Fruit fly (Drosophila melanogaster) whole organism, embryonic: ENCODE results near the gene Idh3a.

ENCODE experiments used
- BEAF-32 ChIP-seq: fragments of 200-800 bp; sonication (Bioruptor generic); optimal IDR thresholded peaks from 3 replicates; lab custom pipeline; 2017; ENCODE audit warnings: missing biosample characterization, missing genetic modification characterization, mild to moderate bottlenecking, moderate library complexity, missing genetic modification reagents
- CG11085 ChIP-seq: fragments of 200-800 bp; sonication (Bioruptor generic); IDR thresholded peaks from 2 replicates; pipeline ENCODE4 v1.3.6; 2022; ENCODE audit warnings: missing biosample characterization, missing genetic modification characterization
- CG12659 ChIP-seq: fragments of 200-800 bp; sonication (Bioruptor generic); optimal IDR thresholded peaks from 3 replicates; lab custom pipeline; 2017; ENCODE audit warnings: mild to moderate bottlenecking, missing biosample characterization, missing genetic modification reagents, missing genetic modification characterization
- CG15514 ChIP-seq: fragments of 200-800 bp; sonication (Bioruptor generic); optimal IDR thresholded peaks from 3 replicates; lab custom pipeline; 2017; ENCODE audit warnings: missing biosample characterization, missing genetic modification characterization, mild to moderate bottlenecking, moderate library complexity, missing genetic modification reagents
- CG17186 ChIP-seq: fragments of 200-800 bp; sonication (Bioruptor generic); optimal IDR thresholded peaks from 3 replicates; lab custom pipeline; 2017; ENCODE audit warnings: missing biosample characterization, missing genetic modification reagents, missing genetic modification characterization
- CG2120 ChIP-seq: fragments of 200-800 bp; sonication (Bioruptor generic); optimal IDR thresholded peaks from 3 replicates; lab custom pipeline; 2016; ENCODE audit warnings: missing biosample characterization, missing genetic modification characterization
- CG2712 ChIP-seq: fragments of 200-800 bp; optimal IDR thresholded peaks from 3 replicates; lab custom pipeline; 2019; ENCODE audit warnings: missing biosample characterization, mild to moderate bottlenecking, missing genetic modification characterization, moderate library complexity
- CG30020 ChIP-seq: fragments of 200-800 bp; optimal IDR thresholded peaks from 2 replicates; lab custom pipeline; 2019; ENCODE audit warnings: missing biosample characterization, mild to moderate bottlenecking, missing genetic modification characterization, moderate library complexity
- CG32532 ChIP-seq: fragments of 200-800 bp; sonication (Bioruptor generic); IDR thresholded peaks from 2 replicates; pipeline ENCODE4 v1.3.6; 2022; ENCODE audit warnings: missing biosample characterization, missing genetic modification characterization
- CG34224 ChIP-seq: fragments of 200-800 bp; sonication (Bioruptor generic); IDR thresholded peaks from 3 replicates; pipeline ENCODE4 v1.3.6; 2022; ENCODE audit warnings: missing biosample characterization, missing genetic modification characterization; ENCODE audit not compliant: partially characterized antibody
- CG8478 ChIP-seq: fragments of >200 bp; optimal IDR thresholded peaks from 2 replicates; lab custom pipeline; 2018
- CHES-1-like ChIP-seq: fragments of 200-800 bp; sonication (Bioruptor generic); optimal IDR thresholded peaks from 2 replicates; lab custom pipeline; 2016; ENCODE audit warnings: missing biosample characterization, missing genetic modification characterization
- D ChIP-seq, 2 experiments: fragments of 200-800 bp in 1 of 2; fragments of >200 bp in 1 of 2; sonication (Bioruptor generic) in 1 of 2; optimal IDR thresholded peaks; 2 replicates in 1 of 2; 3 replicates in 1 of 2; lab custom pipeline; 2017; ENCODE audit warnings: mild to moderate bottlenecking in 1 of 2, missing biosample characterization in 1 of 2, missing genetic modification characterization in 1 of 2, missing genetic modification reagents in 1 of 2
- Dip2 ChIP-seq: fragments of 200-800 bp; sonication (Bioruptor generic); IDR thresholded peaks from 2 replicates; pipeline ENCODE4 v1.3.6; 2022; ENCODE audit warnings: missing biosample characterization, missing genetic modification characterization
- Dref ChIP-seq: fragments of 200-800 bp; sonication (Bioruptor generic); IDR thresholded peaks from 2 replicates; pipeline ENCODE4 v1.3.6; 2022; ENCODE audit warnings: missing biosample characterization, missing genetic modification characterization
- Drgx ChIP-seq: fragments of 200-800 bp; sonication (Bioruptor generic); IDR thresholded peaks from 2 replicates; pipeline ENCODE4 v1.3.6; 2022; ENCODE audit warnings: missing biosample characterization, missing genetic modification characterization
- E2f1 ChIP-seq: fragments of 200-800 bp; sonication (Bioruptor generic); IDR thresholded peaks from 2 replicates; pipeline ENCODE4 v1.3.6; 2022; ENCODE audit warnings: missing biosample characterization, missing genetic modification characterization
- Ets65A ChIP-seq: fragments of 200-800 bp; sonication (Bioruptor generic); peaks from one replicate; lab custom pipeline; 2016; ENCODE audit warnings: missing biosample characterization, missing genetic modification characterization
- HLH54F ChIP-seq: fragments of 200-800 bp; sonication (Bioruptor generic); optimal IDR thresholded peaks from 3 replicates; lab custom pipeline; 2016; ENCODE audit warnings: missing biosample characterization, missing genetic modification characterization
- MBD-R2 ChIP-seq: fragments of 200-800 bp; sonication (Bioruptor generic); IDR thresholded peaks from 2 replicates; pipeline ENCODE4 v1.3.6; 2022; ENCODE audit warnings: missing biosample characterization, missing genetic modification characterization
- Max ChIP-seq: fragments of 200-800 bp; sonication (Bioruptor generic); optimal IDR thresholded peaks from 2 replicates; lab custom pipeline; 2016; ENCODE audit warnings: missing biosample characterization, mild to moderate bottlenecking, missing genetic modification characterization
- Med ChIP-seq: fragments of 200-800 bp; sonication (Bioruptor generic); peaks from one replicate; lab custom pipeline; 2016; ENCODE audit warnings: missing biosample characterization, missing genetic modification characterization, mild to moderate bottlenecking, inconsistent platforms, moderate library complexity
- Myb ChIP-seq: fragments of 200-800 bp; sonication (Bioruptor generic); optimal IDR thresholded peaks from 2 replicates; lab custom pipeline; 2016; ENCODE audit warnings: missing biosample characterization, missing genetic modification characterization
- NK7.1 ChIP-seq: fragments of 200-800 bp; sonication (Bioruptor generic); optimal IDR thresholded peaks from 3 replicates; lab custom pipeline; 2016; ENCODE audit warnings: missing biosample characterization, missing genetic modification characterization
- Nf-YB ChIP-seq: fragments of 200-800 bp; sonication (Bioruptor generic); optimal IDR thresholded peaks from 3 replicates; lab custom pipeline; 2019; ENCODE audit warnings: missing biosample characterization, mild to moderate bottlenecking, missing genetic modification characterization, moderate library complexity
- NfI ChIP-seq: fragments of 200-800 bp; sonication (Bioruptor generic); optimal IDR thresholded peaks from 3 replicates; lab custom pipeline; 2018; ENCODE audit warnings: missing biosample characterization, mild to moderate bottlenecking, missing genetic modification characterization, moderate library complexity
- Scr ChIP-seq: fragments of 200-800 bp; sonication (Bioruptor generic); IDR thresholded peaks from 2 replicates; pipeline ENCODE4 v1.3.6; 2022; ENCODE audit warnings: missing biosample characterization, missing genetic modification characterization; ENCODE audit not compliant: partially characterized antibody
- Side ChIP-seq: fragments of 200-800 bp; sonication (Bioruptor generic); optimal IDR thresholded peaks from 2 replicates; lab custom pipeline; 2016; ENCODE audit warnings: missing biosample characterization, missing genetic modification characterization
- Sin3A ChIP-seq: fragments of >200 bp; optimal IDR thresholded peaks from 2 replicates; lab custom pipeline; 2018
- Sry-δ ChIP-seq: fragments of 200-800 bp; sonication (Bioruptor generic); optimal IDR thresholded peaks from 2 replicates; lab custom pipeline; 2016; ENCODE audit warnings: missing biosample characterization, missing genetic modification characterization
- YL-1 ChIP-seq: fragments of 200-800 bp; sonication (Bioruptor generic); optimal IDR thresholded peaks from 3 replicates; lab custom pipeline; 2017; ENCODE audit warnings: missing biosample characterization, mild to moderate bottlenecking, missing genetic modification characterization
- bsh ChIP-seq, 2 experiments: fragments of 200-800 bp; sonication (Bioruptor generic); optimal IDR thresholded peaks; 2 replicates each; lab custom pipeline; 2017 to 2018; ENCODE audit warnings: mild to moderate bottlenecking in 2 of 2, missing biosample characterization in 2 of 2, missing genetic modification characterization in 2 of 2, moderate library complexity in 1 of 2
- cg ChIP-seq: fragments of 200-800 bp; sonication (Bioruptor generic); optimal IDR thresholded peaks from 3 replicates; lab custom pipeline; 2019; ENCODE audit warnings: missing biosample characterization, mild to moderate bottlenecking, missing genetic modification characterization, moderate library complexity
- crp ChIP-seq, 2 experiments: fragments of 200-800 bp; sonication (Bioruptor generic); optimal IDR thresholded peaks; 2 replicates in 1 of 2; 3 replicates in 1 of 2; lab custom pipeline; 2017; ENCODE audit warnings: missing biosample characterization in 2 of 2, missing genetic modification characterization in 2 of 2, mild to moderate bottlenecking in 1 of 2, moderate library complexity in 1 of 2
- cwo ChIP-seq: fragments of 200-800 bp; sonication (Bioruptor generic); optimal IDR thresholded peaks from 3 replicates; lab custom pipeline; 2017; ENCODE audit warnings: missing biosample characterization, missing genetic modification characterization, mild to moderate bottlenecking, moderate library complexity, missing genetic modification reagents
- eve ChIP-seq, 2 experiments: fragments of >200 bp; optimal IDR thresholded peaks; 2 replicates each; lab custom pipeline; 2017; ENCODE audit warnings: missing biosample characterization in 2 of 2, missing genetic modification characterization in 2 of 2
- gro ChIP-seq: fragments of 200-800 bp; sonication (Bioruptor generic); optimal IDR thresholded peaks from 2 replicates; lab custom pipeline; 2016; ENCODE audit warnings: missing biosample characterization, missing genetic modification characterization
- nom ChIP-seq: fragments of 200-800 bp; sonication (Bioruptor generic); optimal IDR thresholded peaks from 2 replicates; lab custom pipeline; 2017; ENCODE audit warnings: missing biosample characterization, missing genetic modification characterization, mild to moderate bottlenecking, moderate library complexity, missing genetic modification reagents
- phol ChIP-seq: fragments of 200-800 bp; sonication (Bioruptor generic); optimal IDR thresholded peaks from 3 replicates; lab custom pipeline; 2018; ENCODE audit warnings: missing biosample characterization, mild to moderate bottlenecking, missing genetic modification characterization, moderate library complexity
- pzg ChIP-seq: fragments of 200-800 bp; sonication (Bioruptor generic); optimal IDR thresholded peaks from 3 replicates; lab custom pipeline; 2018; ENCODE audit warnings: missing biosample characterization, mild to moderate bottlenecking, missing genetic modification characterization, moderate library complexity
- trem ChIP-seq: fragments of 200-800 bp; optimal IDR thresholded peaks from 3 replicates; lab custom pipeline; 2019; ENCODE audit warnings: missing biosample characterization, mild to moderate bottlenecking, missing genetic modification characterization, moderate library complexity
- zen ChIP-seq: fragments of 200-800 bp; sonication (Bioruptor generic); optimal IDR thresholded peaks from 3 replicates; lab custom pipeline; 2018; ENCODE audit warnings: missing biosample characterization, mild to moderate bottlenecking, missing genetic modification characterization, moderate library complexity

The Idh3a gene

dm6 chrX:19491984-19492584 is 29.5 kb downstream of the Idh3a start, which contains the start of the genes pcm and ND-18 (continued):
- TF ChIP-seq CG17186 (GFP tag; lab: Kevin White, UChicago), result peak; percentile 41
- peak; percentile 65 for TF ChIP-seq BEAF-32 (GFP tag; lab: Kevin White, UChicago)
- no peak for TF ChIP-seq D (optimal IDR thresholded peaks at IDR 0.05; lab: Kevin White, UChicago)
- no peak for TF ChIP-seq D (GFP tag; optimal IDR thresholded peaks at IDR 0.05; lab: Kevin White, UChicago)
- no peak for TF ChIP-seq Dip2 (GFP tag; lab: Robert Waterston, UW)
- TF ChIP-seq cg (GFP tag; lab: Kevin White, UChicago), result no peak
- no peak for TF ChIP-seq gro (GFP tag; lab: Kevin White, UChicago)
- TF ChIP-seq eve (GFP tag; optimal IDR thresholded peaks at IDR 0.05; lab: Kevin White, UChicago), result no peak
- TF ChIP-seq CG2120 (GFP tag; lab: Kevin White, UChicago), result peak; percentile 4
- peak; percentile 79 for TF ChIP-seq MBD-R2 (GFP tag; lab: Robert Waterston, UW)
- no peak for TF ChIP-seq CG32532 (GFP tag; lab: Robert Waterston, UW)
- TF ChIP-seq pzg (GFP tag; lab: Kevin White, UChicago), result peak; percentile 64
- peak; percentile 90 for TF ChIP-seq Sin3A (lab: Kevin White, UChicago)
- no peak for TF ChIP-seq CHES-1-like
- TF ChIP-seq Sry-δ (GFP tag; lab: Kevin White, UChicago), result peak; percentile 64
- peak; percentile 1 for TF ChIP-seq trem (tag; lab: Kevin White, UChicago)
- peak; percentile 85 for TF ChIP-seq CG15514 (GFP tag; lab: Kevin White, UChicago)
- TF ChIP-seq CG34224 (GFP tag; lab: Robert Waterston, UW), result 0 out of 3 replicates have a peak, but pooled peaks have one; percentile 22
- TF ChIP-seq zen (tag; lab: Kevin White, UChicago), result peak; percentile 2
- TF ChIP-seq YL-1 (GFP tag; lab: Kevin White, UChicago), result peak; percentile 33
- TF ChIP-seq E2f1 (GFP tag; lab: Robert Waterston, UW), result no peak
- peak; percentile 39 for TF ChIP-seq CG12659 (GFP tag; lab: Kevin White, UChicago)
- TF ChIP-seq nom (GFP tag; lab: Kevin White, UChicago), result no peak
- peak; percentile 49 for TF ChIP-seq Dref (GFP tag; lab: Robert Waterston, UW)
- TF ChIP-seq NfI (GFP tag; lab: Kevin White, UChicago), result no peak
- TF ChIP-seq CG30020 (tag; lab: Kevin White, UChicago), result peak; percentile 23
- no peak for TF ChIP-seq CG8478 (lab: Kevin White, UChicago)
- TF ChIP-seq Nf-YB (GFP tag; lab: Kevin White, UChicago), result no peak
- no peak for TF ChIP-seq CG2712 (tag; lab: Kevin White, UChicago)
- TF ChIP-seq Med, result peak; percentile 61
- TF ChIP-seq crp (GFP tag; optimal IDR thresholded peaks at IDR 0.05; lab: Kevin White, UChicago), result peak; percentile 54 to 92
- TF ChIP-seq Scr (GFP tag; lab: Robert Waterston, UW), result 0 out of 2 replicates have a peak, but pooled peaks have one; percentile 19
- peak; percentile 62 for TF ChIP-seq Myb (GFP tag; lab: Kevin White, UChicago)
- TF ChIP-seq cwo (GFP tag; lab: Kevin White, UChicago), result no peak
- no peak for TF ChIP-seq NK7.1
- TF ChIP-seq HLH54F, result peak; percentile 5
- TF ChIP-seq Max (GFP tag; lab: Kevin White, UChicago), result peak; percentile 9
- peak; percentile 21 for TF ChIP-seq Ets65A (GFP tag; lab: Kevin White, UChicago)
- peak; percentile 35 for TF ChIP-seq phol

- TF ChIP-seq nom (GFP tag; lab: Kevin White, UChicago) (peak; percentile 95), bsh (GFP tag; optimal IDR thresholded peaks at IDR 0.05; lab: Kevin White, UChicago) (peak in 1 of 2 experiments; percentile 73), Drgx (0 out of 2 replicates have a peak, but pooled peaks have one; percentile 22), Side (GFP tag; lab: Kevin White, UChicago) (no peak), CG11085 (GFP tag; lab: Robert Waterston, UW) (no peak)
Measured at dm6 chrX:19485057-19485456, 36.6 kb downstream of the Idh3a start.
